Fruit fly (Drosophila melanogaster) whole organism, embryonic: ENCODE measurements around the gene CG2145.

ENCODE experiments used
- Ada2b ChIP-seq: fragments of 200-800 bp; sonication (Bioruptor generic); IDR thresholded peaks from 2 replicates; pipeline ENCODE4 v1.3.6; 2022; ENCODE audit warnings: missing biosample characterization, missing genetic modification characterization
- Blimp-1 ChIP-seq: fragments of 200-800 bp; sonication (Bioruptor generic); optimal IDR thresholded peaks from 3 replicates; lab custom pipeline; 2018; ENCODE audit warnings: missing biosample characterization, missing genetic modification characterization, mild to moderate bottlenecking, moderate library complexity, missing genetic modification reagents
- CG12071 ChIP-seq: fragments of 200-800 bp; sonication (Bioruptor generic); optimal IDR thresholded peaks from 3 replicates; lab custom pipeline; 2018; ENCODE audit warnings: missing biosample characterization, mild to moderate bottlenecking, missing genetic modification characterization
- CG12219 ChIP-seq: fragments of 200-800 bp; sonication (Bioruptor generic); optimal IDR thresholded peaks from 3 replicates; lab custom pipeline; 2018; ENCODE audit warnings: missing biosample characterization, mild to moderate bottlenecking, missing genetic modification characterization
- CG12391 ChIP-seq: fragments of 200-800 bp; sonication (Bioruptor generic); optimal IDR thresholded peaks from 3 replicates; lab custom pipeline; 2018; ENCODE audit warnings: missing biosample characterization, mild to moderate bottlenecking, missing genetic modification characterization, moderate library complexity
- CG1603 ChIP-seq: fragments of 200-800 bp; sonication (Bioruptor generic); optimal IDR thresholded peaks from 2 replicates; lab custom pipeline; 2019; ENCODE audit warnings: missing biosample characterization, mild to moderate bottlenecking, missing genetic modification characterization, moderate library complexity
- CG16779 ChIP-seq: fragments of 200-800 bp; sonication (Bioruptor generic); IDR thresholded peaks from 2 replicates; pipeline ENCODE4 v1.3.6; 2022; ENCODE audit warnings: missing biosample characterization, missing genetic modification characterization
- CG17328 ChIP-seq: fragments of 200-800 bp; sonication (Bioruptor generic); IDR thresholded peaks from 2 replicates; pipeline ENCODE4 v1.3.6; 2022; ENCODE audit warnings: missing biosample characterization, missing genetic modification characterization
- CG18619 ChIP-seq: fragments of 200-800 bp; sonication (Bioruptor generic); optimal IDR thresholded peaks from 3 replicates; lab custom pipeline; 2017; ENCODE audit warnings: missing biosample characterization, mild to moderate bottlenecking, missing genetic modification characterization
- CG2678 ChIP-seq: fragments of 200-800 bp; sonication (Bioruptor generic); optimal IDR thresholded peaks from 3 replicates; lab custom pipeline; 2019; ENCODE audit warnings: missing biosample characterization, mild to moderate bottlenecking, missing genetic modification characterization, moderate library complexity
- CG3995 ChIP-seq: fragments of 200-800 bp; sonication (Bioruptor generic); optimal IDR thresholded peaks from 3 replicates; lab custom pipeline; 2016; ENCODE audit warnings: missing biosample characterization, missing genetic modification characterization
- CG4328 ChIP-seq: fragments of 200-800 bp; sonication (Bioruptor generic); optimal IDR thresholded peaks from 3 replicates; lab custom pipeline; 2017; ENCODE audit warnings: missing biosample characterization, missing genetic modification reagents, missing genetic modification characterization
- CG4360 ChIP-seq: fragments of 200-800 bp; sonication (Bioruptor generic); IDR thresholded peaks from 2 replicates; pipeline ENCODE4 v1.3.6; 2022; ENCODE audit warnings: missing biosample characterization, missing genetic modification characterization
- CG4854 ChIP-seq: fragments of 200-800 bp; sonication (Bioruptor generic); optimal IDR thresholded peaks from 2 replicates; lab custom pipeline; 2016; ENCODE audit warnings: missing biosample characterization, missing genetic modification characterization, inconsistent platforms
- CG6654 ChIP-seq: fragments of 200-800 bp; sonication (Bioruptor generic); optimal IDR thresholded peaks from 2 replicates; lab custom pipeline; 2017; ENCODE audit warnings: missing biosample characterization, mild to moderate bottlenecking, missing genetic modification characterization
- CG8944 ChIP-seq: fragments of 200-800 bp; sonication (Bioruptor generic); optimal IDR thresholded peaks from 3 replicates; lab custom pipeline; 2016; ENCODE audit warnings: missing biosample characterization, missing genetic modification characterization
- CG9437 ChIP-seq: fragments of 200-800 bp; sonication (Bioruptor generic); optimal IDR thresholded peaks from 2 replicates; lab custom pipeline; 2018; ENCODE audit warnings: missing biosample characterization, mild to moderate bottlenecking, missing genetic modification characterization
- CG9609 ChIP-seq: fragments of 200-800 bp; sonication (Bioruptor generic); optimal IDR thresholded peaks from 3 replicates; lab custom pipeline; 2016; ENCODE audit warnings: missing biosample characterization, missing genetic modification characterization
- CG9817 ChIP-seq: fragments of 200-800 bp; sonication (Bioruptor generic); optimal IDR thresholded peaks from 2 replicates; lab custom pipeline; 2018; ENCODE audit warnings: missing biosample characterization, mild to moderate bottlenecking, missing genetic modification characterization, moderate library complexity
- Hmr ChIP-seq: fragments of 200-800 bp; sonication (Bioruptor generic); optimal IDR thresholded peaks from 3 replicates; lab custom pipeline; 2017; ENCODE audit warnings: mild to moderate bottlenecking, missing biosample characterization, missing genetic modification reagents, missing genetic modification characterization
- Hr51 ChIP-seq, 2 experiments: fragments of 200-800 bp; sonication (Bioruptor generic); optimal IDR thresholded peaks; 2 replicates in 1 of 2; 3 replicates in 1 of 2; lab custom pipeline; 2016 to 2018; ENCODE audit warnings: missing biosample characterization in 2 of 2, missing genetic modification characterization in 2 of 2, mild to moderate bottlenecking in 1 of 2, moderate library complexity in 1 of 2
- MESR4 ChIP-seq: fragments of 200-800 bp; sonication (Bioruptor generic); optimal IDR thresholded peaks from 2 replicates; lab custom pipeline; 2018; ENCODE audit warnings: missing biosample characterization, mild to moderate bottlenecking, missing genetic modification characterization, moderate library complexity
- Oli ChIP-seq: fragments of 200-800 bp; sonication (Bioruptor generic); optimal IDR thresholded peaks from 2 replicates; lab custom pipeline; 2018; ENCODE audit warnings: missing biosample characterization, mild to moderate bottlenecking, missing genetic modification characterization, moderate library complexity
- PHDP ChIP-seq: fragments of 200-800 bp; sonication (Bioruptor generic); optimal IDR thresholded peaks from 3 replicates; lab custom pipeline; 2018; ENCODE audit warnings: missing biosample characterization, mild to moderate bottlenecking, missing genetic modification characterization, moderate library complexity
- Stat92E ChIP-seq, 3 experiments: fragments of >200 bp in 2 of 3; fragments of 200-800 bp in 1 of 3; sonication (Bioruptor generic) in 1 of 3; optimal IDR thresholded peaks; 2 replicates each; lab custom pipeline; 2017 to 2019; ENCODE audit warnings: missing biosample characterization in 3 of 3, missing genetic modification characterization in 3 of 3, mild to moderate bottlenecking in 1 of 3, moderate library complexity in 1 of 3
- Xbp1 ChIP-seq: fragments of 200-800 bp; sonication (Bioruptor generic); optimal IDR thresholded peaks from 3 replicates; lab custom pipeline; 2016; ENCODE audit warnings: missing biosample characterization, mild to moderate bottlenecking, missing genetic modification characterization
- Xrp1 ChIP-seq: fragments of 200-800 bp; sonication (Bioruptor generic); IDR thresholded peaks from 2 replicates; pipeline ENCODE4 v1.3.6; 2022; ENCODE audit warnings: missing biosample characterization, missing genetic modification characterization
- ara ChIP-seq: fragments of 200-800 bp; sonication (Bioruptor generic); IDR thresholded peaks from 2 replicates; pipeline ENCODE4 v1.3.6; 2022; ENCODE audit warnings: missing biosample characterization, missing genetic modification characterization
- bab2 ChIP-seq: fragments of 200-800 bp; sonication (Bioruptor generic); optimal IDR thresholded peaks from 2 replicates; lab custom pipeline; 2016; ENCODE audit warnings: missing biosample characterization, missing genetic modification characterization
- bsh ChIP-seq, 2 experiments: fragments of 200-800 bp; sonication (Bioruptor generic); optimal IDR thresholded peaks; 2 replicates each; lab custom pipeline; 2017 to 2018; ENCODE audit warnings: mild to moderate bottlenecking in 2 of 2, missing biosample characterization in 2 of 2, missing genetic modification characterization in 2 of 2, moderate library complexity in 1 of 2
- chif ChIP-seq, 2 experiments: fragments of 200-800 bp; sonication (Bioruptor generic); optimal IDR thresholded peaks; 3 replicates each; lab custom pipeline; 2016; ENCODE audit warnings: missing biosample characterization in 2 of 2, missing genetic modification characterization in 2 of 2
- crp ChIP-seq, 2 experiments: fragments of 200-800 bp; sonication (Bioruptor generic); optimal IDR thresholded peaks; 2 replicates in 1 of 2; 3 replicates in 1 of 2; lab custom pipeline; 2017; ENCODE audit warnings: missing biosample characterization in 2 of 2, missing genetic modification characterization in 2 of 2, mild to moderate bottlenecking in 1 of 2, moderate library complexity in 1 of 2
- ems ChIP-seq: fragments of 200-800 bp; sonication (Bioruptor generic); optimal IDR thresholded peaks from 3 replicates; lab custom pipeline; 2016; ENCODE audit warnings: missing biosample characterization, missing genetic modification characterization
- fd96Cb ChIP-seq: fragments of 200-800 bp; sonication (Bioruptor generic); optimal IDR thresholded peaks from 2 replicates; lab custom pipeline; 2018; ENCODE audit warnings: missing biosample characterization, mild to moderate bottlenecking, missing genetic modification characterization, moderate library complexity
- gro ChIP-seq: fragments of 200-800 bp; sonication (Bioruptor generic); optimal IDR thresholded peaks from 2 replicates; lab custom pipeline; 2016; ENCODE audit warnings: missing biosample characterization, missing genetic modification characterization
- ind ChIP-seq: fragments of 200-800 bp; sonication (Bioruptor generic); optimal IDR thresholded peaks from 3 replicates; lab custom pipeline; 2016; ENCODE audit warnings: missing biosample characterization, missing genetic modification characterization
- insv ChIP-seq, 2 experiments: fragments of 200-800 bp; sonication (Bioruptor generic); optimal IDR thresholded peaks; 3 replicates each; lab custom pipeline; 2016 to 2018; ENCODE audit warnings: missing biosample characterization in 2 of 2, missing genetic modification characterization in 2 of 2
- maf-S ChIP-seq: fragments of 200-800 bp; sonication (Bioruptor generic); optimal IDR thresholded peaks from 2 replicates; lab custom pipeline; 2016; ENCODE audit warnings: missing biosample characterization, missing genetic modification characterization
- pho ChIP-seq: fragments of 200-800 bp; sonication (Bioruptor generic); optimal IDR thresholded peaks from 2 replicates; lab custom pipeline; 2016; ENCODE audit warnings: missing biosample characterization, missing genetic modification characterization
- pita ChIP-seq: fragments of 200-800 bp; sonication (Bioruptor generic); optimal IDR thresholded peaks from 2 replicates; lab custom pipeline; 2017; ENCODE audit warnings: missing biosample characterization, mild to moderate bottlenecking, missing genetic modification characterization
- psq ChIP-seq: fragments of 200-800 bp; sonication (Bioruptor generic); optimal IDR thresholded peaks from 2 replicates; lab custom pipeline; 2017; ENCODE audit warnings: missing biosample characterization, missing genetic modification characterization
- row ChIP-seq: fragments of 200-800 bp; sonication (Bioruptor generic); IDR thresholded peaks from 3 replicates; pipeline ENCODE4 v1.3.6; 2022; ENCODE audit warnings: missing biosample characterization, missing genetic modification characterization
- sc ChIP-seq, 3 experiments: fragments of >200 bp in 2 of 3; fragments of 200-800 bp in 1 of 3; sonication (Bioruptor generic) in 1 of 3; optimal IDR thresholded peaks; 2 replicates in 2 of 3; 3 replicates in 1 of 3; lab custom pipeline; 2017; ENCODE audit warnings: mild to moderate bottlenecking in 1 of 3, missing biosample characterization in 1 of 3, missing genetic modification characterization in 1 of 3, missing genetic modification reagents in 1 of 3
- tio ChIP-seq: fragments of 200-800 bp; sonication (Bioruptor generic); optimal IDR thresholded peaks from 2 replicates; lab custom pipeline; 2017; ENCODE audit warnings: missing biosample characterization, missing genetic modification characterization, inconsistent platforms
- trh ChIP-seq: fragments of 200-800 bp; sonication (Bioruptor generic); optimal IDR thresholded peaks from 2 replicates; lab custom pipeline; 2016; ENCODE audit warnings: missing biosample characterization, missing genetic modification characterization
- ttk ChIP-seq: fragments of 200-800 bp; sonication (Bioruptor generic); IDR thresholded peaks from 2 replicates; pipeline ENCODE4 v2.1.2; 2022; ENCODE audit warnings: missing biosample characterization, missing genetic modification characterization
- unpg ChIP-seq: fragments of 200-800 bp; sonication (Bioruptor generic); optimal IDR thresholded peaks from 3 replicates; lab custom pipeline; 2018; ENCODE audit warnings: missing biosample characterization, mild to moderate bottlenecking, missing genetic modification characterization, moderate library complexity
- usp ChIP-seq: fragments of >200 bp; optimal IDR thresholded peaks from 2 replicates; lab custom pipeline; 2017; ENCODE audit warnings: missing biosample characterization, missing genetic modification characterization

Gene CG2145

DNA sequence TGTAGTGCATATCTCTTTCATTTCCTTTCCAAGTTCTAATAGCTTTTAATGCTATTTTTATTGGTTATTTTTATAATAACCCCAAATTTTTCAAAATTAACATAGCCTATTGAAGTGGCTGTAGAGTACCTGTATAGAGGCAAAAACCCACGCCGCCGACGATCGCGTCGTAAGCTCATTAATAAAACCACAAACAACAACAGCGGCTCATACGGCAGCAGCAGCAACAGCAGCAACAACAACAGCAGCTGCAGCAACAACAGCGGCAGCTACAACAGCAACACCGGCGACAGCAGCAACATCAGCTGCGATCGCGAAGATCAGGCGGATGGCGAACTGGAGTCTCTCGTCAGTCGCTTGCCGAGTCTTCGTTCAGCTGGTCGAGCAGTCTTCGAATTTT, at the start of gene CG2145 (continued):
- TF ChIP-seq CG9437 (GFP tag; lab: Kevin White, UChicago), result no peak
- no peak for TF ChIP-seq ttk (GFP tag; lab: Robert Waterston, UW)
- TF ChIP-seq fd96Cb (tag; lab: Kevin White, UChicago), result no peak
- TF ChIP-seq CG17328, result no peak
- TF ChIP-seq maf-S (GFP tag; lab: Kevin White, UChicago), result no peak
- TF ChIP-seq CG12071, result no peak
- peak in 1 of 2 experiments; percentile 22 for TF ChIP-seq Hr51 (GFP tag; optimal IDR thresholded peaks at IDR 0.05; lab: Kevin White, UChicago)
- no peak for TF ChIP-seq Stat92E (GFP tag; optimal IDR thresholded peaks at IDR 0.05; lab: Kevin White, UChicago)
- no peak for TF ChIP-seq unpg (GFP tag; lab: Kevin White, UChicago)
- TF ChIP-seq Hmr, result peak; percentile 5
- no peak for TF ChIP-seq trh (GFP tag; lab: Kevin White, UChicago)
- TF ChIP-seq CG4328 (GFP tag; lab: Kevin White, UChicago), result no peak
- no peak for TF ChIP-seq MESR4
- TF ChIP-seq insv (GFP tag; optimal IDR thresholded peaks at IDR 0.05; lab: Kevin White, UChicago), result no peak
- peak in 1 of 2 experiments; percentile 23 for TF ChIP-seq crp (GFP tag; optimal IDR thresholded peaks at IDR 0.05; lab: Kevin White, UChicago)
- no peak for TF ChIP-seq usp (GFP tag; lab: Kevin White, UChicago)
- no peak for TF ChIP-seq CG1603 (tag; lab: Kevin White, UChicago)
- TF ChIP-seq pho (GFP tag; lab: Kevin White, UChicago), result no peak

DNA sequence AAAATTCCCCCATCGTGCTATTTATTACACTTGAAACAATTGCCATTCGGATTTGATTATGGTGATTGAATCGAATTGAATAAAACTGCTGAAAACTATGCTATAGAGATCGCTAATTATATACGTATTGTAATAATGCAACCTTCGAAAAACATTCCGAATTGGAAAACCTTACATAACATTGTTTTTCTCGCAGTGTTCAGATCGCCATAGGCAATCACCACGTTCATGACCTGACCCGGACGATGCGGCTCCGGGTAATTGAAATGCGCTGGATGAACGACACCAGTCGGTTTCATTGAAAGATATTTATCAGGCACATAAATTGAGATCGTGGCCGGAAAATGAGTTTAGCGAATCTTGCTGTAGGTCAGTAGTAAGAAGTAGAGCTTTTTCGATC, 44.4 kb upstream of the CG2145 start:
- TF ChIP-seq ems (GFP tag; lab: Kevin White, UChicago), result no peak
- 0 out of 2 replicates have a peak, but pooled peaks have one; percentile 33 for TF ChIP-seq CG17328
- TF ChIP-seq CG4854 (GFP tag; lab: Kevin White, UChicago), result no peak
- no peak for TF ChIP-seq CG6654 (GFP tag; lab: Kevin White, UChicago)
- TF ChIP-seq Xrp1 (GFP tag; lab: Robert Waterston, UW), result no peak
- 0 out of 2 replicates have a peak, but pooled peaks have one; percentile 8 for TF ChIP-seq Ada2b (GFP tag; lab: Robert Waterston, UW)
- no peak for TF ChIP-seq CG3995
- peak; percentile 26 for TF ChIP-seq CG12391
- TF ChIP-seq Oli, result peak; percentile 23
- TF ChIP-seq row (GFP tag; lab: Robert Waterston, UW), result 0 out of 3 replicates have a peak, but pooled peaks have one; percentile 28
- TF ChIP-seq chif (GFP tag; optimal IDR thresholded peaks at IDR 0.05; lab: Kevin White, UChicago), result peak in 1 of 2 experiments; percentile 0
- no peak for TF ChIP-seq CG16779
- TF ChIP-seq CG1603 (tag; lab: Kevin White, UChicago), result peak; percentile 41
- TF ChIP-seq Xbp1 (GFP tag; lab: Kevin White, UChicago), result peak; percentile 19
- TF ChIP-seq unpg (GFP tag; lab: Kevin White, UChicago), result peak; percentile 29
- TF ChIP-seq bsh (GFP tag; optimal IDR thresholded peaks at IDR 0.05; lab: Kevin White, UChicago), result peak in 1 of 2 experiments; percentile 2
- TF ChIP-seq CG18619, result no peak
- TF ChIP-seq CG8944, result no peak
- TF ChIP-seq CG12219 (GFP tag; lab: Kevin White, UChicago), result no peak
- peak; percentile 5 for TF ChIP-seq ind (GFP tag; lab: Kevin White, UChicago)
- no peak for TF ChIP-seq psq (GFP tag; lab: Kevin White, UChicago)
- TF ChIP-seq CG9817 (tag; lab: Kevin White, UChicago), result no peak
- no peak for TF ChIP-seq bab2
- TF ChIP-seq ara, result 0 out of 2 replicates have a peak, but pooled peaks have one; percentile 17
- TF ChIP-seq pita (GFP tag; lab: Kevin White, UChicago), result no peak
- TF ChIP-seq CG2678, result no peak
- TF ChIP-seq CG4360 (GFP tag; lab: Robert Waterston, UW), result no peak
- no peak for TF ChIP-seq sc (optimal IDR thresholded peaks at IDR 0.05; lab: Kevin White, UChicago)
- no peak for TF ChIP-seq sc (GFP tag; optimal IDR thresholded peaks at IDR 0.05; lab: Kevin White, UChicago)
- no peak for TF ChIP-seq tio (GFP tag; lab: Kevin White, UChicago)
- TF ChIP-seq Blimp-1 (GFP tag; lab: Kevin White, UChicago), result peak; percentile 25
- peak; percentile 4 for TF ChIP-seq CG9609 (GFP tag; lab: Kevin White, UChicago)
- TF ChIP-seq fd96Cb (tag; lab: Kevin White, UChicago), result peak; percentile 8
- TF ChIP-seq gro (GFP tag; lab: Kevin White, UChicago), result no peak
- TF ChIP-seq PHDP (tag; lab: Kevin White, UChicago), result peak; percentile 12
